Worm (Caenorhabditis elegans) whole organism, young adult: Measurements from ENCODE around the gene srbc-34.

Experiments
- B0336.3 ChIP-seq: fragments of 200-800 bp; sonication (Bioruptor generic); IDR thresholded peaks from 2 replicates; pipeline ENCODE4 v1.3.6; 2022; ENCODE audit warnings: missing genetic modification characterization, missing compliant biosample characterization
- C06A6.2 ChIP-seq: fragments of 200-800 bp; sonication (Bioruptor generic); conservative IDR thresholded peaks from 2 replicates; pipeline ENCODE4 v1.3.6; 2022; ENCODE audit warnings: missing genetic modification characterization, missing compliant biosample characterization
- F22D6.2 ChIP-seq: sonication (generic microtip); optimal IDR thresholded peaks from 2 replicates; lab custom pipeline; 2016; ENCODE audit warnings: mild to moderate bottlenecking, missing genetic modification characterization, missing compliant biosample characterization
- F49E8.2 ChIP-seq: sonication (generic microtip); optimal IDR thresholded peaks from 3 replicates; lab custom pipeline; 2017; ENCODE audit warnings: missing genetic modification characterization, mild to moderate bottlenecking, missing compliant biosample characterization, antibody characterized with exemption, moderate library complexity; ENCODE audit not compliant: insufficient read depth
- F57A8.1 ChIP-seq: fragments of 200-800 bp; sonication (Bioruptor generic); optimal IDR thresholded peaks from 2 replicates; lab custom pipeline; 2018; ENCODE audit warnings: mild to moderate bottlenecking, missing genetic modification characterization, moderate library complexity, missing compliant biosample characterization
- T07F8.4 ChIP-seq: sonication (generic microtip); optimal IDR thresholded peaks from 2 replicates; lab custom pipeline; 2016; ENCODE audit warnings: mild to moderate bottlenecking, missing genetic modification characterization, moderate library complexity, missing compliant biosample characterization
- T26A5.8 ChIP-seq: sonication (generic microtip); optimal IDR thresholded peaks from 2 replicates; lab custom pipeline; 2016; ENCODE audit warnings: missing genetic modification characterization, missing compliant biosample characterization
- ZK185.1 ChIP-seq: sonication (generic microtip); optimal IDR thresholded peaks from 2 replicates; lab custom pipeline; 2016; ENCODE audit warnings: mild to moderate bottlenecking, missing genetic modification characterization, missing compliant biosample characterization; ENCODE audit not compliant: poor library complexity, severe bottlenecking
- ama-1 ChIP-seq, 3 experiments: fragments of 150-350 bp in 1 of 3; sonication (generic microtip) in 2 of 3; optimal IDR thresholded peaks; 2 replicates each; lab custom pipeline; 2014 to 2018; ENCODE audit warnings: missing biosample characterization in 2 of 3, missing genetic modification characterization in 2 of 3, missing genetic modification reagents in 2 of 3
- atf-7 ChIP-seq: sonication (generic microtip); optimal IDR thresholded peaks from 2 replicates; lab custom pipeline; 2017; ENCODE audit warnings: mild to moderate bottlenecking, missing genetic modification characterization, missing compliant biosample characterization
- ceh-27 ChIP-seq: fragments of 200-800 bp; sonication (Bioruptor generic); optimal IDR thresholded peaks from 2 replicates; lab custom pipeline; 2018; ENCODE audit warnings: mild to moderate bottlenecking, missing genetic modification characterization, moderate library complexity, missing compliant biosample characterization
- ceh-40 ChIP-seq: fragments of 200-800 bp; sonication (Bioruptor generic); IDR thresholded peaks from 2 replicates; pipeline ENCODE4 v1.3.6; 2022; ENCODE audit warnings: missing genetic modification characterization, missing compliant biosample characterization
- ceh-58 ChIP-seq: fragments of 200-800 bp; sonication (Bioruptor generic); IDR thresholded peaks from 2 replicates; pipeline ENCODE4 v1.3.6; 2022; ENCODE audit warnings: missing genetic modification characterization, missing compliant biosample characterization
- ceh-91 ChIP-seq: fragments of 200-800 bp; sonication (Bioruptor generic); IDR thresholded peaks from 2 replicates; pipeline ENCODE4 v1.3.6; 2022; ENCODE audit warnings: missing genetic modification reagents, missing genetic modification characterization, missing compliant biosample characterization
- chd-7 ChIP-seq: sonication (generic microtip); optimal IDR thresholded peaks from 2 replicates; lab custom pipeline; 2016; ENCODE audit warnings: mild to moderate bottlenecking, missing genetic modification characterization, moderate library complexity, missing compliant biosample characterization
- dox-1 ChIP-seq: fragments of 200-800 bp; sonication (Bioruptor generic); IDR thresholded peaks from 2 replicates; pipeline ENCODE4 v1.3.6; 2022; ENCODE audit warnings: missing genetic modification reagents, missing genetic modification characterization, missing compliant biosample characterization
- egl-18 ChIP-seq: fragments of 200-800 bp; sonication (Bioruptor generic); IDR thresholded peaks from 2 replicates; pipeline ENCODE4 v1.3.6; 2022; ENCODE audit warnings: missing genetic modification reagents, missing genetic modification characterization, missing compliant biosample characterization
- ekl-4 ChIP-seq: fragments of 200-800 bp; sonication (Bioruptor generic); IDR thresholded peaks from 2 replicates; pipeline ENCODE4 v1.3.6; 2022; ENCODE audit warnings: missing genetic modification reagents, missing genetic modification characterization, missing compliant biosample characterization
- ets-4 ChIP-seq: fragments of 200-800 bp; sonication (Bioruptor generic); optimal IDR thresholded peaks from 2 replicates; lab custom pipeline; 2018; ENCODE audit warnings: mild to moderate bottlenecking, missing genetic modification characterization, missing compliant biosample characterization
- gei-17 ChIP-seq: fragments of 200-800 bp; sonication (Bioruptor generic); optimal IDR thresholded peaks from 2 replicates; lab custom pipeline; 2018; ENCODE audit warnings: mild to moderate bottlenecking, missing genetic modification characterization, missing compliant biosample characterization
- him-1 ChIP-seq: sonication (generic microtip); optimal IDR thresholded peaks from 2 replicates; lab custom pipeline; 2016; ENCODE audit warnings: missing genotype, missing genetic modification reagents, missing genetic modification characterization, missing compliant biosample characterization
- let-526 ChIP-seq: fragments of 200-800 bp; sonication (Bioruptor generic); IDR thresholded peaks from 2 replicates; pipeline ENCODE4 v1.3.6; 2022; ENCODE audit warnings: missing genetic modification reagents, missing genetic modification characterization, missing compliant biosample characterization
- let-607 ChIP-seq, 2 experiments: fragments of 200-800 bp in 1 of 2; sonication (Bioruptor generic) in 1 of 2; sonication (generic microtip) in 1 of 2; optimal IDR thresholded peaks; 2 replicates each; lab custom pipeline; 2016 to 2018; ENCODE audit warnings: mild to moderate bottlenecking in 2 of 2, missing compliant biosample characterization in 2 of 2, missing genetic modification characterization in 2 of 2, moderate library complexity in 2 of 2, missing genotype in 1 of 2
- lin-26 ChIP-seq: fragments of 200-800 bp; sonication (Bioruptor generic); IDR thresholded peaks from 2 replicates; pipeline ENCODE4 v1.3.6; 2022; ENCODE audit warnings: missing genetic modification reagents, missing genetic modification characterization, missing compliant biosample characterization
- lin-40 ChIP-seq: sonication (generic microtip); optimal IDR thresholded peaks from 2 replicates; lab custom pipeline; 2016; ENCODE audit warnings: missing genetic modification characterization, mild to moderate bottlenecking, missing compliant biosample characterization, missing genotype, missing genetic modification reagents
- lin-54 ChIP-seq: fragments of 200-800 bp; sonication (Bioruptor generic); optimal IDR thresholded peaks from 2 replicates; lab custom pipeline; 2018; ENCODE audit warnings: mild to moderate bottlenecking, missing genetic modification characterization, missing compliant biosample characterization
- lir-1 ChIP-seq: fragments of 200-800 bp; sonication (Bioruptor generic); conservative IDR thresholded peaks from 2 replicates; pipeline ENCODE4 v1.3.6; 2022; ENCODE audit warnings: missing genetic modification reagents, missing genetic modification characterization, missing compliant biosample characterization
- lsl-1 ChIP-seq: fragments of 200-800 bp; sonication (Bioruptor generic); optimal IDR thresholded peaks from 2 replicates; lab custom pipeline; 2018; ENCODE audit warnings: mild to moderate bottlenecking, missing genetic modification characterization, moderate library complexity, missing compliant biosample characterization
- madf-3 ChIP-seq: fragments of 200-800 bp; sonication (Bioruptor generic); IDR thresholded peaks from 2 replicates; pipeline ENCODE4 v1.3.6; 2022; ENCODE audit warnings: missing genetic modification reagents, missing genetic modification characterization, missing compliant biosample characterization
- madf-8 ChIP-seq: fragments of 200-800 bp; sonication (Bioruptor generic); conservative IDR thresholded peaks from 2 replicates; pipeline ENCODE4 v1.3.6; 2022; ENCODE audit warnings: missing genetic modification reagents, missing genetic modification characterization, missing compliant biosample characterization
- mcd-1 ChIP-seq: fragments of 200-800 bp; sonication (Bioruptor generic); IDR thresholded peaks from 2 replicates; pipeline ENCODE4 v1.3.6; 2022; ENCODE audit warnings: missing genetic modification reagents, missing genetic modification characterization, missing compliant biosample characterization
- mxl-1 ChIP-seq: sonication (generic microtip); optimal IDR thresholded peaks from 2 replicates; lab custom pipeline; 2016; ENCODE audit warnings: missing genetic modification characterization, missing compliant biosample characterization
- nfya-1 ChIP-seq: sonication (generic microtip); optimal IDR thresholded peaks from 2 replicates; lab custom pipeline; 2017; ENCODE audit warnings: antibody characterized with exemption, missing compliant biosample characterization, missing genetic modification characterization, borderline replicate concordance; ENCODE audit not compliant: insufficient read depth
- nhr-80 ChIP-seq: sonication (generic microtip); optimal IDR thresholded peaks from 2 replicates; lab custom pipeline; 2016; ENCODE audit warnings: missing genetic modification characterization, missing compliant biosample characterization
- pha-4 ChIP-seq: fragments of 150-350 bp; sonication (generic microtip); optimal IDR thresholded peaks from 2 replicates; lab custom pipeline; 2014; ENCODE audit warnings: missing biosample characterization, missing genetic modification reagents, missing genetic modification characterization
- rpc-1 ChIP-seq, 2 experiments: fragments of 150-350 bp in 1 of 2; sonication (generic microtip) in 1 of 2; optimal IDR thresholded peaks; 2 replicates each; lab custom pipeline; 2014 to 2018; ENCODE audit warnings: missing biosample characterization in 1 of 2, missing genetic modification characterization in 1 of 2, missing genetic modification reagents in 1 of 2, missing genotype in 1 of 2
- sptf-2 ChIP-seq: fragments of 200-800 bp; sonication (Bioruptor generic); optimal IDR thresholded peaks from 2 replicates; lab custom pipeline; 2018; ENCODE audit warnings: mild to moderate bottlenecking, missing genetic modification characterization, missing compliant biosample characterization
- tbp1 ChIP-seq: fragments of 200-800 bp; sonication (Bioruptor generic); optimal IDR thresholded peaks from 2 replicates; lab custom pipeline; 2018; ENCODE audit warnings: mild to moderate bottlenecking, missing genetic modification characterization, missing compliant biosample characterization
- tlf-1 ChIP-seq: fragments of 200-800 bp; sonication (Bioruptor generic); optimal IDR thresholded peaks from 2 replicates; lab custom pipeline; 2018; ENCODE audit warnings: mild to moderate bottlenecking, missing genetic modification characterization, missing compliant biosample characterization
- unc-62 ChIP-seq: fragments of 150-350 bp; optimal IDR thresholded peaks from 2 replicates; lab custom pipeline; 2014; ENCODE audit warnings: missing biosample characterization, missing genetic modification reagents, missing genetic modification characterization
- zim-3 ChIP-seq: sonication (generic microtip); optimal IDR thresholded peaks from 2 replicates; lab custom pipeline; 2017; ENCODE audit warnings: mild to moderate bottlenecking, missing genetic modification characterization, moderate library complexity, missing compliant biosample characterization
- ztf-18 ChIP-seq: sonication (generic microtip); optimal IDR thresholded peaks from 2 replicates; lab custom pipeline; 2016; ENCODE audit warnings: missing genotype, mild to moderate bottlenecking, missing genetic modification characterization, missing compliant biosample characterization
- ztf-25 ChIP-seq: fragments of 200-800 bp; sonication (Bioruptor generic); IDR thresholded peaks from 2 replicates; pipeline ENCODE4 v1.3.6; 2022; ENCODE audit warnings: missing genetic modification reagents, missing genetic modification characterization, missing compliant biosample characterization
- ztf-26 ChIP-seq: sonication (generic microtip); optimal IDR thresholded peaks from 2 replicates; lab custom pipeline; 2017; ENCODE audit warnings: missing genetic modification characterization, missing compliant biosample characterization
- ztf-3 ChIP-seq: fragments of 200-800 bp; sonication (Bioruptor generic); optimal IDR thresholded peaks from 2 replicates; lab custom pipeline; 2018; ENCODE audit warnings: mild to moderate bottlenecking, missing genetic modification characterization, missing compliant biosample characterization

srbc-34 gene

ce11 chrV:20163105-20163449, 43.0 kb upstream of the srbc-34 start (continued):
- TF ChIP-seq gei-17 (GFP tag; lab: Kevin White, UChicago) (no peak), sptf-2 (GFP tag; lab: Kevin White, UChicago) (no peak), F57A8.1 (GFP tag; lab: Kevin White, UChicago) (no peak), ztf-3 (GFP tag; lab: Kevin White, UChicago) (no peak), ama-1 (optimal IDR thresholded peaks at IDR 0.05; lab: Kevin White, UChicago) (peak; percentile 76), ama-1 (GFP tag; optimal IDR thresholded peaks at IDR 0.05; lab: Kevin White, UChicago) (no peak), lin-26 (GFP tag; lab: Robert Waterston, UW) (no peak), ets-4 (no peak), tlf-1 (GFP tag; lab: Kevin White, UChicago) (no peak), T07F8.4 (no peak), ztf-25 (GFP tag; lab: Robert Waterston, UW) (no peak), zim-3 (tag; lab: Kevin White, UChicago) (peak; percentile 8), ceh-91 (GFP tag; lab: Robert Waterston, UW) (no peak), ceh-58 (GFP tag; lab: Robert Waterston, UW) (no peak), mxl-1 (tag; lab: Kevin White, UChicago) (no peak), lir-1 (GFP tag; lab: Robert Waterston, UW) (no peak), rpc-1 (optimal IDR thresholded peaks at IDR 0.05; lab: Kevin White, UChicago) (no peak), rpc-1 (tag; optimal IDR thresholded peaks at IDR 0.05; lab: Kevin White, UChicago) (no peak), T26A5.8 (tag; lab: Kevin White, UChicago) (no peak), ztf-18 (tag; lab: Kevin White, UChicago) (no peak), ztf-26 (tag; lab: Kevin White, UChicago) (no peak), F49E8.2 (no peak), ceh-27 (GFP tag; lab: Kevin White, UChicago) (no peak), ekl-4 (GFP tag; lab: Robert Waterston, UW) (0 out of 2 replicates have a peak, but pooled peaks have one; percentile 20), C06A6.2 (GFP tag; lab: Robert Waterston, UW) (peak; percentile 41; the same call in 1 of the 2 replicates), madf-3 (no peak), F22D6.2 (no peak), ZK185.1 (tag; lab: Kevin White, UChicago) (no peak), ceh-40 (GFP tag; lab: Robert Waterston, UW) (0 out of 2 replicates have a peak, but pooled peaks have one; percentile 11)

- TF ChIP-seq egl-18 (GFP tag; lab: Robert Waterston, UW) (no peak), ceh-58 (GFP tag; lab: Robert Waterston, UW) (no peak), tbp1 (GFP tag; lab: Kevin White, UChicago) (peak; percentile 34), him-1 (tag; lab: Kevin White, UChicago) (no peak), unc-62 (peak; percentile 61), nhr-80 (tag; lab: Kevin White, UChicago) (peak; percentile 44), atf-7 (tag; lab: Kevin White, UChicago) (peak; percentile 95), let-526 (GFP tag; lab: Robert Waterston, UW) (peak; percentile 36; the same call in 1 of the 2 replicates), ztf-3 (GFP tag; lab: Kevin White, UChicago) (peak; percentile 68), mcd-1 (peak; percentile 41; the same call in 1 of the 2 replicates), lin-40 (no peak), chd-7 (peak; percentile 80), lsl-1 (peak; percentile 16), let-607 (tag; optimal IDR thresholded peaks at IDR 0.05; lab: Kevin White, UChicago) (peak; percentile 83 to 95), ztf-18 (tag; lab: Kevin White, UChicago) (peak; percentile 7), pha-4 (tag; lab: Kevin White, UChicago) (peak; percentile 66), ekl-4 (GFP tag; lab: Robert Waterston, UW) (0 out of 2 replicates have a peak, but pooled peaks have one; percentile 47), B0336.3 (GFP tag; lab: Robert Waterston, UW) (peak; percentile 81), ztf-26 (tag; lab: Kevin White, UChicago) (no peak), zim-3 (tag; lab: Kevin White, UChicago) (peak; percentile 56), lin-54 (GFP tag; lab: Kevin White, UChicago) (peak; percentile 34), dox-1 (GFP tag; lab: Robert Waterston, UW) (peak; percentile 60; the same call in 1 of the 2 replicates), madf-8 (no peak), nfya-1 (tag; lab: Kevin White, UChicago) (no peak)
Observed at ce11 chrV:20164059-20164892, 41.8 kb upstream of the srbc-34 start, which contains the start of gene F19B2.5. Gene F19B2.5 (minus strand): TSS chrV:20164165.
